Fruit fly (Drosophila melanogaster): ENCODE data around the gene dpr19.

dpr19 gene

DNA sequence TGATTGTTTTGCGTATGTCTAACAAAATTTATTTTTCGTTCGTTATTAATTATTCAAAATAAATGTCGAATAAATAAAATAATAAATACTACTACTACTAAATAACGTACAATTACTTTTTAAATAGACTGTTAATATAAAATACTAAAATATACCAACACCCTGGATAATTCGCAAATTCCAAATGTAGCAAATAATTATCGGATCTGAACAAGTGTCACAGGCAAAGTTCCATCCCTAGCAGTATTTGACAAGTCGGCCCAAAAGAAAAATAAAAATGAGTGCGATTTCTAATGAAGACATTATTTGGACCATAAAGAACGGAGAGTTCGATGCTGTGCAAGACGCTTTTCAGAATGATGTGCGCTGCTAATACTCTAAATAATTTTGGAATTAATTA lies 34.6 kb upstream of the dpr19 start, which contains the start of gene CG31715 (continued):
- TF ChIP-seq CG34224 (GFP tag; IDR thresholded peaks at IDR 0.05; ENCODE audit: partially characterized antibody) (peak; percentile 72), CG10147 (GFP tag; optimal IDR thresholded peaks at IDR 0.05) (no peak), row (GFP tag; IDR thresholded peaks at IDR 0.05) (peak; percentile 81), Xrp1 (GFP tag; IDR thresholded peaks at IDR 0.05) (0 out of 2 replicates have a peak, but pooled peaks have one; percentile 22), Sox100B (GFP tag; optimal IDR thresholded peaks at IDR 0.05) (peak; percentile 18), HLH54F (GFP tag; optimal IDR thresholded peaks at IDR 0.05) (no peak), ranshi (GFP tag; IDR thresholded peaks at IDR 0.05) (peak; percentile 53; the same call in 1 of the 2 replicates), tgo (GFP tag; IDR thresholded peaks at IDR 0.05) (no peak), CG4854 (GFP tag; optimal IDR thresholded peaks at IDR 0.05) (no peak), CG13287 (GFP tag; IDR thresholded peaks at IDR 0.05; ENCODE audit: partially characterized antibody) (peak; percentile 63), lbe (GFP tag; optimal IDR thresholded peaks at IDR 0.05) (peak; percentile 44), p53 (GFP tag; optimal IDR thresholded peaks at IDR 0.05) (no peak), CG7839 (tag; optimal IDR thresholded peaks at IDR 0.05) (peak; percentile 13), Dek (tag; optimal IDR thresholded peaks at IDR 0.05) (peak; percentile 26), stwl (tag; optimal IDR thresholded peaks at IDR 0.05) (peak; percentile 56), TFAM (GFP tag; optimal IDR thresholded peaks at IDR 0.05) (no peak), sug (tag; optimal IDR thresholded peaks at IDR 0.05) (peak; percentile 15), phol (tag; optimal IDR thresholded peaks at IDR 0.05) (peak; percentile 13), CG2116 (GFP tag; optimal IDR thresholded peaks at IDR 0.05) (peak; percentile 39), CG10267 (tag; optimal IDR thresholded peaks at IDR 0.05) (peak; percentile 14), E2f1 (GFP tag; IDR thresholded peaks at IDR 0.05) (no peak), Nf-YC (tag; optimal IDR thresholded peaks at IDR 0.05) (peak; percentile 14), bsh (GFP tag; optimal IDR thresholded peaks at IDR 0.05) (peak in 1 of 2 experiments; percentile 7), YL-1 (GFP tag; optimal IDR thresholded peaks at IDR 0.05) (peak; percentile 21), kah (GFP tag; optimal IDR thresholded peaks at IDR 0.05) (peak; percentile 59), Med (GFP tag) (peak; percentile 79), CG2712 (tag; optimal IDR thresholded peaks at IDR 0.05) (peak; percentile 25), CG16813 (GFP tag; IDR thresholded peaks at IDR 0.05; ENCODE audit: partially characterized antibody) (peak; percentile 47; the same call in 1 of the 3 replicates), sd (tag; optimal IDR thresholded peaks at IDR 0.05) (peak; percentile 87), CG31388 (GFP tag; optimal IDR thresholded peaks at IDR 0.05) (no peak), CG2129 (GFP tag; IDR thresholded peaks at IDR 0.05; ENCODE audit: partially characterized antibody) (no peak), Doc3 (GFP tag; IDR thresholded peaks at IDR 0.05; ENCODE audit: partially characterized antibody) (peak; percentile 38; the same call in 2 of the 3 replicates), Hr51 (GFP tag; optimal IDR thresholded peaks at IDR 0.05) (peak in 1 of 2 experiments; percentile 18), CG1603 (tag; optimal IDR thresholded peaks at IDR 0.05) (peak; percentile 35), dpn (GFP tag; optimal IDR thresholded peaks at IDR 0.05) (peak in 1 of 2 experiments; percentile 41), CG9876 (GFP tag; optimal IDR thresholded peaks at IDR 0.05) (no peak), Opbp (GFP tag; IDR thresholded peaks at IDR 0.05; ENCODE audit: partially characterized antibody) (peak; percentile 45; the same call in 1 of the 3 replicates), amos (GFP tag; IDR thresholded peaks at IDR 0.05; ENCODE audit: partially characterized antibody) (peak; percentile 60; the same call in 1 of the 2 replicates), slbo (GFP tag; IDR thresholded peaks at IDR 0.05) (peak; percentile 66), Hr3 (GFP tag; optimal IDR thresholded peaks at IDR 0.05) (peak; percentile 37), CG43689 (GFP tag; IDR thresholded peaks at IDR 0.05) (no peak), ssp (GFP tag; IDR thresholded peaks at IDR 0.05) (no peak), Bdp1 (GFP tag; optimal IDR thresholded peaks at IDR 0.05) (no peak), CG18262 (tag; optimal IDR thresholded peaks at IDR 0.05) (peak; percentile 10), Fer1 (GFP tag; optimal IDR thresholded peaks at IDR 0.05) (no peak), CG12659 (GFP tag; optimal IDR thresholded peaks at IDR 0.05) (peak; percentile 23)
